Worm (Caenorhabditis elegans) whole organism, L3 larva: ENCODE data around the gene F58E6.8.

Experiments used
- ZK546.5 ChIP-seq: sonication (generic microtip); optimal IDR thresholded peaks from 2 replicates; lab custom pipeline; 2017; ENCODE audit warnings: missing biosample characterization, missing genetic modification characterization
- ama-1 ChIP-seq: fragments of 150-350 bp; optimal IDR thresholded peaks from 2 replicates; lab custom pipeline; 2018
- elt-3 ChIP-seq, 3 experiments: fragments of 150-350 bp in 1 of 3; sonication (generic microtip) in 2 of 3; optimal IDR thresholded peaks; 2 replicates in 2 of 3; 4 replicates in 1 of 3; lab custom pipeline; 2014 to 2017; ENCODE audit warnings: missing biosample characterization in 3 of 3, missing genetic modification characterization in 3 of 3
- jun-1 ChIP-seq: fragments of 150-350 bp; optimal IDR thresholded peaks from 2 replicates; lab custom pipeline; 2014; ENCODE audit warnings: missing biosample characterization, missing genetic modification reagents, missing genetic modification characterization
- nhr-12 ChIP-seq: fragments of 150-350 bp; optimal IDR thresholded peaks from 2 replicates; lab custom pipeline; 2014; ENCODE audit warnings: missing biosample characterization, missing genetic modification characterization
- nhr-76 ChIP-seq: fragments of 150-350 bp; sonication (generic microtip); optimal IDR thresholded peaks from 5 replicates; lab custom pipeline; 2014; ENCODE audit warnings: missing biosample characterization, missing genetic modification characterization
- pha-4 ChIP-seq: fragments of 150-350 bp; optimal IDR thresholded peaks from 2 replicates; lab custom pipeline; 2014; ENCODE audit warnings: missing biosample characterization, missing genetic modification reagents, missing genetic modification characterization
- pqm-1 ChIP-seq: fragments of 150-350 bp; optimal IDR thresholded peaks from 2 replicates; lab custom pipeline; 2017; ENCODE audit warnings: missing biosample characterization, missing genetic modification characterization, inconsistent platforms
- skn-1 ChIP-seq: fragments of 150-350 bp; optimal IDR thresholded peaks from 2 replicates; lab custom pipeline; 2014; ENCODE audit warnings: missing biosample characterization, missing genetic modification characterization
- tbx-2 ChIP-seq: sonication (generic microtip); optimal IDR thresholded peaks from 2 replicates; lab custom pipeline; 2016; ENCODE audit warnings: mild to moderate bottlenecking, missing genetic modification characterization, missing compliant biosample characterization
- ztf-11 ChIP-seq: fragments of 150-350 bp; optimal IDR thresholded peaks from 2 replicates; lab custom pipeline; 2014; ENCODE audit warnings: missing biosample characterization, missing genetic modification characterization

ce11 chrV:9744934-9745333, 10.7 kb downstream of the F58E6.8 start, which contains the start of gene F58E6.13:
- no peak for TF ChIP-seq ama-1
- TF ChIP-seq nhr-12 (tag; lab: Kevin White, UChicago): no peak
- TF ChIP-seq elt-3 (tag; optimal IDR thresholded peaks at IDR 0.05; lab: Kevin White, UChicago): no peak
- TF ChIP-seq pqm-1 (tag; lab: Kevin White, UChicago): no peak
- TF ChIP-seq ZK546.5: no peak
- no peak for TF ChIP-seq skn-1 (tag; lab: Kevin White, UChicago)
- TF ChIP-seq nhr-76 (tag; lab: Kevin White, UChicago): no peak
- TF ChIP-seq tbx-2 (tag; lab: Kevin White, UChicago): no peak
- TF ChIP-seq pha-4: no peak
- no peak for TF ChIP-seq jun-1 (tag; lab: Kevin White, UChicago)
- no peak for TF ChIP-seq ztf-11 (tag; lab: Kevin White, UChicago)
